Worm (Caenorhabditis elegans) whole organism, late embryonic: ENCODE results near the gene sdz-5.

ENCODE experiments used
- Y22D7AL.16 ChIP-seq: sonication (generic microtip); optimal IDR thresholded peaks from 2 replicates; lab custom pipeline; 2016; ENCODE audit warnings: missing genetic modification characterization, missing compliant biosample characterization
- elt-2 ChIP-seq: sonication (generic microtip); optimal IDR thresholded peaks from 2 replicates; lab custom pipeline; 2016; ENCODE audit warnings: missing genetic modification reagents, missing genetic modification characterization, missing compliant biosample characterization
- fkh-10 ChIP-seq: fragments of 150-350 bp; optimal IDR thresholded peaks from 2 replicates; lab custom pipeline; 2014; ENCODE audit warnings: missing biosample characterization, missing genetic modification reagents, missing genetic modification characterization
- unc-42 ChIP-seq: sonication (generic microtip); optimal IDR thresholded peaks from 2 replicates; lab custom pipeline; 2016; ENCODE audit warnings: missing genotype, missing genetic modification characterization, missing compliant biosample characterization

DNA sequence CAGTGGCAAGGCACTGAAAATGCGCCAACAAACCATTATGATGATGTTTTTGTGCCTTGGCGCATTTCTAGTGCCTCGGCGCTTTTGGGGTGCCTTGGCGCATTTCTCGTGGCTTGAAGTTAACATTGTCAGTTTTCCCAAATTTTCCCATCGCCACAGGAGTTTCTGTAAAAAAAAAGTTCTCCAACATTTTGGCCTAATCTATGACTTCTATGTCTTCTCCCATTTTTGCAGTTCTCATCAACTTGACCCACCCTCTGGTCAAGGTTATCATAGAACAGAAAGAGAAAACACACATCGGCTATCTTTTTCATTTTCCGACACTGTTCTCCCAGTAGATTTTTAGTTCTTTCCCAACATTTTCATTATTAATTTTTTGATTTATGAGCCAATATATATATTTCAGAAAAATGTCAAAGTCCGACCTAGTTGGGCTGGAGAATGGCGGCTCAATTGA is 30.0 kb downstream of the sdz-5 start, which contains the start of the genes B0454.26 and B0454.5:
- TF ChIP-seq fkh-10 (no peak), elt-2 (no peak), Y22D7AL.16 (no peak), unc-42 (tag; lab: Kevin White, UChicago) (no peak)
